Fruit fly (Drosophila melanogaster) whole organism: ENCODE results near the gene Vps45.
A peak's percentile ranks its signal among the peaks of the same experiment; 100 is the strongest.

Source experiments
- CG8478 ChIP-seq: fragments of >200 bp; optimal IDR thresholded peaks from 2 replicates; lab custom pipeline; 2018; ENCODE audit warnings: inconsistent platforms
- Dll ChIP-seq: fragments of >200 bp; optimal IDR thresholded peaks from 2 replicates; lab custom pipeline; 2017
- EcR ChIP-seq, 2 experiments: fragments of >200 bp; optimal IDR thresholded peaks; 2 replicates each; lab custom pipeline; 2017; ENCODE audit warnings: missing biosample characterization in 2 of 2, missing genetic modification characterization in 2 of 2, missing genetic modification reagents in 2 of 2
- pan ChIP-seq: fragments of >200 bp; optimal IDR thresholded peaks from 2 replicates; lab custom pipeline; 2017
- psq ChIP-seq: fragments of >200 bp; optimal IDR thresholded peaks from 2 replicates; lab custom pipeline; 2017
- usp ChIP-seq: fragments of >200 bp; optimal IDR thresholded peaks from 2 replicates; lab custom pipeline; 2017; ENCODE audit warnings: missing biosample characterization, missing genetic modification characterization, mixed read lengths

Gene Vps45

dm6 chr3R:9543495-9544180, 20.1 kb upstream of the Vps45 start:
- no peak for TF ChIP-seq pan (lab: Kevin White, UChicago)
- TF ChIP-seq usp (GFP tag; lab: Kevin White, UChicago), result no peak

- TF ChIP-seq EcR (GFP tag; optimal IDR thresholded peaks at IDR 0.05; lab: Kevin White, UChicago), result no peak
- TF ChIP-seq pan (lab: Kevin White, UChicago), result no peak
- TF ChIP-seq psq, result no peak
- TF ChIP-seq usp (GFP tag; lab: Kevin White, UChicago), result no peak
- no peak for TF ChIP-seq CG8478 (lab: Kevin White, UChicago)
- no peak for TF ChIP-seq Dll (lab: Kevin White, UChicago)
These were observed 16.8 kb upstream of the Vps45 start for dm6 chr3R:9546808-9547381.

- TF ChIP-seq Dll (lab: Kevin White, UChicago), result no peak
- TF ChIP-seq psq, result no peak
- TF ChIP-seq usp (GFP tag; lab: Kevin White, UChicago), result no peak
- no peak for TF ChIP-seq pan (lab: Kevin White, UChicago)
- TF ChIP-seq EcR (GFP tag; optimal IDR thresholded peaks at IDR 0.05; lab: Kevin White, UChicago), result no peak
- TF ChIP-seq CG8478 (lab: Kevin White, UChicago), result no peak
These were observed 15.0 kb upstream of the Vps45 start for dm6 chr3R:9548769-9549168.

- no peak for TF ChIP-seq usp (GFP tag; lab: Kevin White, UChicago)
- TF ChIP-seq Dll (lab: Kevin White, UChicago), result no peak
- TF ChIP-seq psq, result no peak
- no peak for TF ChIP-seq EcR (GFP tag; optimal IDR thresholded peaks at IDR 0.05; lab: Kevin White, UChicago)
- no peak for TF ChIP-seq pan (lab: Kevin White, UChicago)
- no peak for TF ChIP-seq CG8478 (lab: Kevin White, UChicago)
These were observed 13.3 kb upstream of the Vps45 start for dm6 chr3R:9550265-9551012.

dm6 chr3R:9551013-9551658, 12.6 kb upstream of the Vps45 start:
- TF ChIP-seq psq, result no peak
- peak; percentile 93 for TF ChIP-seq Dll (lab: Kevin White, UChicago)

- no peak for TF ChIP-seq Dll (lab: Kevin White, UChicago)
- TF ChIP-seq psq, result no peak
- TF ChIP-seq pan (lab: Kevin White, UChicago), result no peak
- no peak for TF ChIP-seq EcR (GFP tag; optimal IDR thresholded peaks at IDR 0.05; lab: Kevin White, UChicago)
- TF ChIP-seq usp (GFP tag; lab: Kevin White, UChicago), result no peak
- TF ChIP-seq CG8478 (lab: Kevin White, UChicago), result no peak
These were observed 11.9 kb upstream of the Vps45 start, which contains the start of the genes mura and RnpS1 for dm6 chr3R:9551659-9552435. mura (minus strand) TSS chr3R:9551806. RnpS1 (plus strand) TSS chr3R:9552034.

dm6 chr3R:9555334-9555974, 8.3 kb upstream of the Vps45 start, which contains the start of the genes CG9386 and BckdhA:
CG9386 (minus strand) TSS chr3R:9555408.
BckdhA (plus strand) TSS chr3R:9555785.
- no peak for TF ChIP-seq usp (GFP tag; lab: Kevin White, UChicago)
- no peak for TF ChIP-seq Dll (lab: Kevin White, UChicago)
- no peak for TF ChIP-seq psq
- TF ChIP-seq EcR (GFP tag; optimal IDR thresholded peaks at IDR 0.05; lab: Kevin White, UChicago), result no peak
- no peak for TF ChIP-seq CG8478 (lab: Kevin White, UChicago)
- TF ChIP-seq pan (lab: Kevin White, UChicago), result no peak

- TF ChIP-seq psq (no peak), EcR (GFP tag; optimal IDR thresholded peaks at IDR 0.05; lab: Kevin White, UChicago) (no peak), pan (lab: Kevin White, UChicago) (no peak), usp (GFP tag; lab: Kevin White, UChicago) (no peak), Dll (lab: Kevin White, UChicago) (no peak), CG8478 (lab: Kevin White, UChicago) (no peak)
These were observed 4.2 kb upstream of the Vps45 start, which contains the start of the genes AP-1mu and MBD-like for dm6 chr3R:9559413-9560014. AP-1mu (minus strand) TSS chr3R:9559525. MBD-like (plus strand) TSS chr3R:9559760.

dm6 chr3R:9561121-9561520, 2.6 kb upstream of the Vps45 start:
- no peak for TF ChIP-seq Dll (lab: Kevin White, UChicago)
- no peak for TF ChIP-seq EcR (GFP tag; optimal IDR thresholded peaks at IDR 0.05; lab: Kevin White, UChicago)
- no peak for TF ChIP-seq CG8478 (lab: Kevin White, UChicago)
- no peak for TF ChIP-seq usp (GFP tag; lab: Kevin White, UChicago)
- no peak for TF ChIP-seq psq
- no peak for TF ChIP-seq pan (lab: Kevin White, UChicago)

- TF ChIP-seq CG8478 (lab: Kevin White, UChicago) (no peak), pan (lab: Kevin White, UChicago) (no peak), EcR (GFP tag; optimal IDR thresholded peaks at IDR 0.05; lab: Kevin White, UChicago) (no peak), psq (no peak), Dll (lab: Kevin White, UChicago) (no peak), usp (GFP tag; lab: Kevin White, UChicago) (no peak)
These were observed 2.2 kb downstream of the Vps45 start, which contains the start of gene CG16789 for dm6 chr3R:9565895-9566294. CG16789 (plus strand) TSS chr3R:9566195.
